Worm (Caenorhabditis elegans) whole organism, mixed stage, embryonic: ENCODE results near the gene taf-3.
A peak's percentile ranks its signal among the peaks of the same experiment; 100 is the strongest.

Experiments used
- M03D4.4 ChIP-seq: sonication (generic microtip); optimal IDR thresholded peaks from 2 replicates; lab custom pipeline; 2017; ENCODE audit warnings: mild to moderate bottlenecking, missing genetic modification characterization, missing compliant biosample characterization
- bed-3 ChIP-seq: fragments of 200-800 bp; sonication (Bioruptor generic); optimal IDR thresholded peaks from 3 replicates; lab custom pipeline; 2018; ENCODE audit warnings: mild to moderate bottlenecking, missing genetic modification characterization, moderate library complexity, missing compliant biosample characterization
- blmp-1 ChIP-seq: fragments of 150-350 bp; optimal IDR thresholded peaks from 2 replicates; lab custom pipeline; 2014; ENCODE audit warnings: missing biosample characterization, missing genetic modification characterization
- ceh-39 ChIP-seq: fragments of 150-350 bp; optimal IDR thresholded peaks from 2 replicates; lab custom pipeline; 2014; ENCODE audit warnings: missing biosample characterization, missing genetic modification characterization
- ceh-43 ChIP-seq: fragments of 200-800 bp; sonication (Bioruptor generic); optimal IDR thresholded peaks from 2 replicates; lab custom pipeline; 2018; ENCODE audit warnings: mild to moderate bottlenecking, missing genetic modification characterization, moderate library complexity, missing compliant biosample characterization
- ceh-83 ChIP-seq: fragments of 200-800 bp; sonication (Bioruptor generic); optimal IDR thresholded peaks from 2 replicates; lab custom pipeline; 2018; ENCODE audit warnings: mild to moderate bottlenecking, missing genetic modification characterization, missing compliant biosample characterization
- ces-1 ChIP-seq: fragments of 150-350 bp; optimal IDR thresholded peaks from 2 replicates; lab custom pipeline; 2014; ENCODE audit warnings: missing biosample characterization, missing genetic modification reagents, missing genetic modification characterization
- cnd-1 ChIP-seq: fragments of 200-800 bp; sonication (Bioruptor generic); optimal IDR thresholded peaks from 2 replicates; lab custom pipeline; 2018; ENCODE audit warnings: mild to moderate bottlenecking, missing genetic modification characterization, missing compliant biosample characterization
- drap-1 ChIP-seq: fragments of 200-800 bp; sonication (Bioruptor generic); optimal IDR thresholded peaks from 3 replicates; lab custom pipeline; 2018; ENCODE audit warnings: mild to moderate bottlenecking, missing genetic modification characterization, missing compliant biosample characterization
- elt-1 ChIP-seq: sonication (generic microtip); optimal IDR thresholded peaks from 2 replicates; lab custom pipeline; 2017; ENCODE audit warnings: missing genetic modification characterization, mild to moderate bottlenecking, missing compliant biosample characterization, antibody characterized with exemption, moderate library complexity, borderline replicate concordance; ENCODE audit not compliant: insufficient read depth
- elt-3 ChIP-seq: fragments of 150-350 bp; optimal IDR thresholded peaks from 2 replicates; lab custom pipeline; 2014; ENCODE audit warnings: missing biosample characterization, missing genetic modification characterization
- flh-1 ChIP-seq: fragments of 200-800 bp; sonication (Bioruptor generic); optimal IDR thresholded peaks from 2 replicates; lab custom pipeline; 2018; ENCODE audit warnings: mild to moderate bottlenecking, missing genetic modification characterization, moderate library complexity, missing compliant biosample characterization
- ham-2 ChIP-seq: fragments of 200-800 bp; sonication (Bioruptor generic); optimal IDR thresholded peaks from 2 replicates; lab custom pipeline; 2018; ENCODE audit warnings: mild to moderate bottlenecking, missing genetic modification characterization, missing compliant biosample characterization
- hlh-1 ChIP-seq: fragments of 150-350 bp; optimal IDR thresholded peaks from 2 replicates; lab custom pipeline; 2014; ENCODE audit warnings: missing biosample characterization, missing genetic modification reagents, missing genetic modification characterization
- lin-32 ChIP-seq: fragments of 200-800 bp; sonication (Bioruptor generic); optimal IDR thresholded peaks from 2 replicates; lab custom pipeline; 2018; ENCODE audit warnings: mild to moderate bottlenecking, missing genetic modification characterization, missing compliant biosample characterization
- lsy-2 ChIP-seq: fragments of 150-350 bp; optimal IDR thresholded peaks from 2 replicates; lab custom pipeline; 2014; ENCODE audit warnings: missing biosample characterization, missing genetic modification characterization
- mab-5 ChIP-seq: fragments of 150-350 bp; optimal IDR thresholded peaks from 2 replicates; lab custom pipeline; 2014; ENCODE audit warnings: missing biosample characterization, missing genetic modification characterization
- mep-1 ChIP-seq: fragments of 150-350 bp; optimal IDR thresholded peaks from 2 replicates; lab custom pipeline; 2017; ENCODE audit warnings: missing biosample characterization, missing genetic modification reagents, missing genetic modification characterization, inconsistent platforms
- mls-2 ChIP-seq: sonication (generic microtip); optimal IDR thresholded peaks from 2 replicates; lab custom pipeline; 2016; ENCODE audit warnings: mild to moderate bottlenecking, missing genetic modification characterization, moderate library complexity, missing compliant biosample characterization
- nhr-2 ChIP-seq: fragments of 150-350 bp; optimal IDR thresholded peaks from 2 replicates; lab custom pipeline; 2014; ENCODE audit warnings: missing biosample characterization, missing genetic modification characterization
- nhr-237 ChIP-seq: fragments of 150-350 bp; optimal IDR thresholded peaks from 2 replicates; lab custom pipeline; 2014; ENCODE audit warnings: missing biosample characterization, missing genetic modification characterization
- nhr-28 ChIP-seq: fragments of 150-350 bp; optimal IDR thresholded peaks from 2 replicates; lab custom pipeline; 2014; ENCODE audit warnings: missing biosample characterization, missing genetic modification characterization
- nhr-76 ChIP-seq: sonication (generic microtip); optimal IDR thresholded peaks from 2 replicates; lab custom pipeline; 2017; ENCODE audit warnings: missing biosample characterization, missing genetic modification characterization
- pha-4 ChIP-seq: fragments of 150-350 bp; optimal IDR thresholded peaks from 2 replicates; lab custom pipeline; 2018; ENCODE audit warnings: missing biosample characterization, missing genetic modification reagents, missing genetic modification characterization
- sem-2 ChIP-seq: fragments of 200-800 bp; sonication (Bioruptor generic); optimal IDR thresholded peaks from 2 replicates; lab custom pipeline; 2018; ENCODE audit warnings: mild to moderate bottlenecking, missing genetic modification characterization, missing compliant biosample characterization
- snpc-4 ChIP-seq: fragments of 150-350 bp; optimal IDR thresholded peaks from 2 replicates; lab custom pipeline; 2014; ENCODE audit warnings: missing biosample characterization, missing genetic modification characterization
- sptf-1 ChIP-seq: sonication (generic microtip); optimal IDR thresholded peaks from 2 replicates; lab custom pipeline; 2017; ENCODE audit warnings: mild to moderate bottlenecking, missing genetic modification characterization, moderate library complexity, missing compliant biosample characterization
- tbx-8 ChIP-seq: fragments of 200-800 bp; sonication (Bioruptor generic); optimal IDR thresholded peaks from 2 replicates; lab custom pipeline; 2018; ENCODE audit warnings: mild to moderate bottlenecking, missing genetic modification characterization, moderate library complexity, missing compliant biosample characterization
- unc-120 ChIP-seq: sonication (generic microtip); optimal IDR thresholded peaks from 2 replicates; lab custom pipeline; 2017; ENCODE audit warnings: missing genetic modification characterization, missing compliant biosample characterization; ENCODE audit not compliant: poor library complexity, severe bottlenecking
- unc-39 ChIP-seq: fragments of 150-350 bp; optimal IDR thresholded peaks from 2 replicates; lab custom pipeline; 2014; ENCODE audit warnings: missing biosample characterization, missing genetic modification characterization
- unc-62 ChIP-seq: fragments of 150-350 bp; optimal IDR thresholded peaks from 2 replicates; lab custom pipeline; 2014; ENCODE audit warnings: missing biosample characterization, missing genetic modification reagents, missing genetic modification characterization
- zip-8 ChIP-seq: fragments of 150-350 bp; optimal IDR thresholded peaks from 2 replicates; lab custom pipeline; 2014; ENCODE audit warnings: missing biosample characterization, missing genetic modification characterization
- ztf-11 ChIP-seq: fragments of 150-350 bp; optimal IDR thresholded peaks from 2 replicates; lab custom pipeline; 2014; ENCODE audit warnings: missing biosample characterization, missing genetic modification characterization

The taf-3 gene

DNA sequence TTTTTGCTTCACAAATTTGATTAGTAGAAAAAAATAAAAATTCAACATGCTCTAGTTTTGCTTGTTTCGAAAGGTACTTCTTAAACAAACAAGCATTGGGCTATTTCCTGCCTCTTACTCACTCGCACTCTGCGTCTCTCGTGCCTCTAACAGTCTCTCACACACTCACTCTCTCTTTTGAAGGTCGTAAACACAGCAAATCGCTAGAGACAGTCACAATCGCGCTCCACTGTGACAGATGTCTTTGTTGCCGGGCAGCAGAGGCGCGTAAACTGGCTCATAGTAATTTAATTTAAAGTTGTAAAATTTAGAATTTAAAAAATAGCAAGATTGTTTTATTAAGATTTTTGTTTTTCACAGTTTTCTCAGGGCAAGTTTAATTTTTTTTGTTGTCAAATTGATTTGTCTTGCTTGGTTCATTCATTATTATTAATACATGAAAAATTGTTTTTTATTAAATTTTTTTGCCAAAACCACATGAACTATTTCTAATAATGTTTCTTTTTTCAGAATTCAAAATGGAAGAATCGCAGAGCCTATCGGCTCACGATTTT lies at the start of gene taf-3:
TSS of gene taf-3 (plus strand) at position 504 of the 554 bp plus-strand sequence.
- TF ChIP-seq sptf-1 (tag; lab: Kevin White, UChicago): no peak
- no peak for TF ChIP-seq drap-1
- TF ChIP-seq ceh-83 (GFP tag; lab: Kevin White, UChicago): no peak
- TF ChIP-seq mls-2: no peak
- TF ChIP-seq ceh-43 (GFP tag; lab: Kevin White, UChicago): no peak
- no peak for TF ChIP-seq sem-2 (GFP tag; lab: Kevin White, UChicago)
- TF ChIP-seq unc-62: peak; percentile 54
- TF ChIP-seq hlh-1 (tag; lab: Kevin White, UChicago): peak; percentile 71
- no peak for TF ChIP-seq bed-3
- TF ChIP-seq ham-2: peak; percentile 56
- peak; percentile 64 for TF ChIP-seq ces-1 (GFP tag; lab: Kevin White, UChicago)
- no peak for TF ChIP-seq tbx-8 (GFP tag; lab: Kevin White, UChicago)
- no peak for TF ChIP-seq nhr-28 (tag; lab: Kevin White, UChicago)
- no peak for TF ChIP-seq lsy-2 (tag; lab: Kevin White, UChicago)
- peak; percentile 15 for TF ChIP-seq nhr-2
- no peak for TF ChIP-seq ceh-39 (tag; lab: Kevin White, UChicago)
- no peak for TF ChIP-seq nhr-237 (tag; lab: Kevin White, UChicago)
- peak; percentile 74 for TF ChIP-seq mep-1
- TF ChIP-seq nhr-76 (tag; lab: Kevin White, UChicago): no peak
- no peak for TF ChIP-seq ztf-11 (tag; lab: Kevin White, UChicago)
- peak; percentile 94 for TF ChIP-seq pha-4 (tag; lab: Kevin White, UChicago)
- TF ChIP-seq, all 35 proteins: peak for 7

DNA sequence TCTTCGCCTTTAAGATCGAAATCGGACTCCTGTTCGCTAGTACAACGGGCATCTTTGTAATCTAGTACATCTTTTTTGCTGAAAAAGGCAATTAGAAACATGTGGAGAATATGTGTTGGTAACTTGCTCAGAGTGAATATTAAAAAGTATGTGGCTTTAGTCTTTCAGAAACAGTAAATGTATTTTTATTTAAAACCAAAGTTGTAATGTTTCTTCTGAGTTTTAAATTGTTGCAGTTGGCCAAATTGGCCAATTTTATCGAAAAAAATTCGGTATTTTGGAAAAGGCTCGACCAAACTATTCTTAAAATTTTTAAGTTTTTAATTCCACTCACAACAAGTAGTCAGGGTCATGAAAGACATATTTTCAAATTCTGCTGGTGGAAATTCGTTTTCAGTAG lies 49.1 kb upstream of the taf-3 start, which contains the start of gene F52E10.2:
TSS of gene F52E10.2 (minus strand) at position 101 of the 400 bp plus-strand sequence.
- TF ChIP-seq flh-1 (GFP tag; lab: Kevin White, UChicago) (no peak), snpc-4 (no peak), ces-1 (GFP tag; lab: Kevin White, UChicago) (no peak), M03D4.4 (tag; lab: Kevin White, UChicago) (no peak), pha-4 (tag; lab: Kevin White, UChicago) (no peak), drap-1 (no peak)

DNA sequence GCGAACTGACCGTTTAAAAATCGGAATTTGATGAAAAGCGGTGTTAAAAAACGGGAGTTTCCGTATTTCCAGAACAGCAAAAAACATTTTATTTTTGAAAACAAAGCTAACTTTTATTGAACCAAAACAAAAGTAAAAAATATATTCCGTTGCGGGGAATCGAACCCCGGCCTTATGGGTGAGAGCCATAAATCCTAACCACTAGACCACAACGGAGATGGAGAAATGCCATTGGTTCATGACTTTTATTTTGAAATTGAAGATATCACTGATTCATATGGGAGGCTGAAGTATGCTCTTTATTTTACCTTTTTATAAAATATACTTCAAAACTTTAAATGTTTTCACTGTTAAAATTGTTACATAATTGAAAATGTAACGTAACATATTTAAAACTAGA lies 47.1 kb upstream of the taf-3 start:
- TF ChIP-seq sptf-1 (tag; lab: Kevin White, UChicago) (no peak), drap-1 (no peak), sem-2 (GFP tag; lab: Kevin White, UChicago) (no peak), ztf-11 (tag; lab: Kevin White, UChicago) (no peak), blmp-1 (tag; lab: Kevin White, UChicago) (no peak), mls-2 (no peak), lin-32 (GFP tag; lab: Kevin White, UChicago) (no peak), unc-120 (tag; lab: Kevin White, UChicago) (no peak), ceh-39 (tag; lab: Kevin White, UChicago) (no peak), ceh-83 (GFP tag; lab: Kevin White, UChicago) (no peak), unc-39 (tag; lab: Kevin White, UChicago) (no peak), flh-1 (GFP tag; lab: Kevin White, UChicago) (no peak), bed-3 (no peak), nhr-76 (tag; lab: Kevin White, UChicago) (no peak), mab-5 (tag; lab: Kevin White, UChicago) (no peak)

DNA sequence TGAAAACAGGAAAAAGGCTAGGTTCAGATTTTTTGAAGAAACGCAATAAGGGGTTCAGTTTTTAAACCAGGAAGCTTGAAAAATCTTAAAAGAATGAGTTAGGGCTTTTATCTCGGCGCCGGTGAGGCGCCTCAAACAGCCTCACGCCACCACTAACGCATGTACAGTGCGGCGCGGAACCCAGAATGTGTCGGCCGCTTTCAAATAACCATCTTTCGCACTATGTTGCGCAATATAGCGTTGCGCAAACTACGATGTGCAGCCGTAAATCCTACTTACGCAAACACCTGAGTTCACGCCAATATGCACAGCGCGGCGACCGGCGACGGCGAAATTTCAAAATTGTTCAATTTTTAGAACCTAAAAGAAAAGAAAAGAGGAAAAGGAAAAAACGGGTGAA lies 42.6 kb upstream of the taf-3 start:
- TF ChIP-seq pha-4 (tag; lab: Kevin White, UChicago): no peak
- TF ChIP-seq zip-8 (tag; lab: Kevin White, UChicago): peak; percentile 86

DNA sequence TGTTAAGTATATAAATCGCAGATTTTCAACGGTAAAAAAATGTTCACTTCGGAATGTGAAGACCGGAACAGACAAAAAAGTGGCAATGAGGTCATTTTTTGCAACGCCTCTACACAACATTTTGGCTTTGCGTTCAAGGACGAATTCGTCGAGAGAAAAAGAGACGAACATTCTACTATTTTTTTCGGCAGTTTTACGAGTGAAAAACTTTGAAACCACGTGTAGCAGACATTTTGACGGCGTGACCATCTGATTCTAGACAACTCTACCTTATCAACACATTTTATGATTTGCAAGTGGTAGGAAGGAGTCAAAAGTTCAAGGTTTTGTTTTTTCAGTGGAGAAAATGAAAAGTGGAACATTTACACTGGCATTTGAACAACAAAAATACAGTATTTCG lies 41.7 kb upstream of the taf-3 start:
- TF ChIP-seq M03D4.4 (tag; lab: Kevin White, UChicago): no peak
- TF ChIP-seq ztf-11 (tag; lab: Kevin White, UChicago): no peak
- TF ChIP-seq snpc-4: no peak
- TF ChIP-seq mab-5 (tag; lab: Kevin White, UChicago): no peak
- no peak for TF ChIP-seq elt-1
- TF ChIP-seq sptf-1 (tag; lab: Kevin White, UChicago): no peak
- no peak for TF ChIP-seq ham-2
- TF ChIP-seq drap-1: no peak
- TF ChIP-seq cnd-1: no peak
- no peak for TF ChIP-seq lin-32 (GFP tag; lab: Kevin White, UChicago)
- no peak for TF ChIP-seq zip-8 (tag; lab: Kevin White, UChicago)
- TF ChIP-seq pha-4 (tag; lab: Kevin White, UChicago): no peak
- TF ChIP-seq hlh-1 (tag; lab: Kevin White, UChicago): no peak
- TF ChIP-seq bed-3: no peak
- no peak for TF ChIP-seq elt-3 (tag; lab: Kevin White, UChicago)
- TF ChIP-seq mls-2: no peak
- no peak for TF ChIP-seq nhr-2
- TF ChIP-seq flh-1 (GFP tag; lab: Kevin White, UChicago): no peak
